Fruit fly (Drosophila melanogaster) ovary, adult (tissue): ENCODE data around the gene Polr3F.

Experiments
- CG17801 ChIP-seq: fragments of 200-800 bp; optimal IDR thresholded peaks from 2 replicates; lab custom pipeline; 2019; ENCODE audit warnings: missing biosample characterization, mild to moderate bottlenecking, missing genetic modification characterization, moderate library complexity; ENCODE audit not compliant: partially characterized antibody

Polr3F gene

DNA sequence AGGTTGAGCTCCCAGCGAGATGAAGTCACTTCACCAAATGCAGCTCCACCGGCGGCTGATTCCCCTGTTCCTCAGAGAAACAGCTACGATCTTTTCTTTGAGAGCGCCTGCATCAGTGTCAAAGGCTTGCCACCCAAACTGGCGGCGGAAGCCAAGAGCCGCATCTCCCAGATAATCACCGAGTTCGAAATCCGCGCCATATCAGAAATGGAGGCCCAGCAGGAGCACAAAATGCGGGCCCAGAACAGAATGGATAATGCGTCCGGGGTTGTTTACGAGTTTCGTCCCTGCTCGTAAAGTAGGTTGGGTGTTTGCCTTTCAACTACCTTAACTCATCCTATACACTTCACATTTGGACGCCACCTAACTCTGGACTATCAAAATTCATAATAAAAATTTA is 14.6 kb upstream of the Polr3F start, which contains the start of gene Gpdh3:
Gpdh3 (plus strand) TSS at position 301 of the 400 bp plus-strand sequence.
- TF ChIP-seq CG17801 (GFP tag; lab: Kevin White, UChicago): no peak

DNA sequence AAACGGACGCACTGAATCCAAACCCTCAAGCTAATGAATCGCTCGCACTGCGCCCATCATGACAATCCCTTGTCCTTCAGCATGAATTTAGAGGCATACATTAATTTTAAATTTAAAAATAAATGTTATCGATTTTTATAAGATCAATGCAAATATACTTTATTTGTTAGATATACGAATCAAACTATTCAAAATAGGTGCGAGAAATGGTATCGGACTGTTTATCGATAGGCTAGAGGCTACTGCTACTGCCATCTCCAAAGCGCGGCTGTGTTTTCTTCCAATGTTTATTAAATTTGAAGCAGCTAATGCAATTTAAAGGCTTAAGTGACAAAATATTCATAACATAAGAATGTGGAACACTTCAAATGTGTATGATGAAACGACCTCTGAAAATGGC is 13.9 kb upstream of the Polr3F start, which contains the start of gene CG43342:
CG43342 (plus strand) TSS at position 264 of the 400 bp plus-strand sequence.
- no peak for TF ChIP-seq CG17801 (GFP tag; lab: Kevin White, UChicago)

DNA sequence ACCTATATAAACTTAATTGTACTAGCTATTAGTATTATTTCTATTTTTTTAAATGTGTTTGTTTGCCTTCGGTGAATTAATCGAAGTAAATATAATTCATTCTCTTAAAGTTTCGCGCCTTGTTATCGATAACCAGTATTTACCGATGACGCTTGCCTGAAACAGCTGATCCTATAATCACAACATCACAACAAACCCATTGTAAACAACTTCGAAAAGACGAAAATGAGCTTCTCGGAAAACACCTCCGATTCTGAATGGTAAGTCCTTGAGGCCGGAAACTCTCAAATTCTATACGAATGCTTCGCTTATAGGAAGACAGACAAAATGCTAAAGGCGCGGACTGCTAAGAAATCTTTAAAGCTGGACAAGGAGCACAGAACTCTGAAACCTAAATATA is 12.8 kb upstream of the Polr3F start, which contains the start of gene CG34149:
CG34149 (plus strand) TSS at position 187 of the 400 bp plus-strand sequence.
- TF ChIP-seq CG17801 (GFP tag; lab: Kevin White, UChicago): no peak

DNA sequence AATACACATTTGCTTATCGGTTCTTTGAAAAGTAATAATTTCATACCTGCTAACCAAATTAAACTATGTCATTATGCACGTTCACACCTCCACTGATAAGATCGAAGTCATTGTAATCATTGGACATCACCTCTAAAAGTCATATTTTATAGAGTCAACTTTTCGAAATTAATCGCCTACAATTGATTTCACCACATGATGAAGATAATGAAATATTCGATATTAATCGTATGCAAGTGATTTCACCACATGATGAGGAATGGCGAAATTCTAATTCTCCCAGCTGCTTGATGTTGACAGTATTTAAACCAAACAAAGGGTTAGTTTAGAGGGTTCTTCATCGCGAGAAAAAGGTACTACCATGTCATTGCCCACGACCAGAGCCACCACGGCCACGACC is 8.5 kb upstream of the Polr3F start, which contains the start of gene CG18596:
CG18596 (plus strand) TSS at position 250 of the 400 bp plus-strand sequence.
- peak; percentile 44 for TF ChIP-seq CG17801 (GFP tag; lab: Kevin White, UChicago)

DNA sequence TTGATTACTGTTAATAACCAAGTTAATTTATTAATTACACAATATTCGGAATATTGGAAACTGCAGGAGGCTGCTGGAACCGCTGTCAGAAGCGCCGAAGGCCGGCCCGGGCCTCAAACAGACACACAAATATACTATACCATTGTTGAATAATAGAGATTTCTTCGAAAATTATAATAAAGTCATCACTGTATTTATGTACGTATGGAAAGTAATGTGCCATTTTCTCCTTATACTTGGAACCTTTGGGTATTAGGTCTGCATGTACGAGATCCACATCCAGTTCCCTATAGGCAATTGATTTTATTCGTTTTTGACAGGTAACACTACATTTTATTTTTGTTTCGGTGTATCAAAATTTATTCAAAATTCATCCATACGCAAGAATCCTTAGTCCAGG is 5.4 kb upstream of the Polr3F start, which contains the start of gene CG7069:
CG7069 (plus strand) TSS at position 301 of the 400 bp plus-strand sequence.
- TF ChIP-seq CG17801 (GFP tag; lab: Kevin White, UChicago): no peak

DNA sequence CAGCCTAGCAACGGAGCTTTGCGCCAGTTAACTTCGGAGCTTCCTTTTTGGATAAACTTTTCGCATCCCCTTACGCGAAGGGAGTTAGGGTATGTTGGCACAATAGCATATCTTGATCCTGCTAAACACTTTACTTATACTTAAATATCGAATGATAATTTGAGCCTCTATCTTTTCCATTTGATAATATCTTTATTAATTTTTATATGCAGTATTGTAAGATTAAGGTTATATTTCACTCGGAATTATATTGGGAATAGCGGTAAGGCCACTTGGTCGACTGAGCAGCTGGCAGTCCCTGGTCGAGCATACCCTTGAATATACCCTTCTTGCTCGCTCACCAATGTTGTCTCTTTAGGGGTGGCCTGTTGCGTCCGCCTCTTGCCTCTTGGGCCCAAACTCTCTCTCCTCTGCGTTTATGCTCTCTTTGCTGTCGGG is 1.6 kb upstream of the Polr3F start:
- no peak for TF ChIP-seq CG17801 (GFP tag; lab: Kevin White, UChicago)

DNA sequence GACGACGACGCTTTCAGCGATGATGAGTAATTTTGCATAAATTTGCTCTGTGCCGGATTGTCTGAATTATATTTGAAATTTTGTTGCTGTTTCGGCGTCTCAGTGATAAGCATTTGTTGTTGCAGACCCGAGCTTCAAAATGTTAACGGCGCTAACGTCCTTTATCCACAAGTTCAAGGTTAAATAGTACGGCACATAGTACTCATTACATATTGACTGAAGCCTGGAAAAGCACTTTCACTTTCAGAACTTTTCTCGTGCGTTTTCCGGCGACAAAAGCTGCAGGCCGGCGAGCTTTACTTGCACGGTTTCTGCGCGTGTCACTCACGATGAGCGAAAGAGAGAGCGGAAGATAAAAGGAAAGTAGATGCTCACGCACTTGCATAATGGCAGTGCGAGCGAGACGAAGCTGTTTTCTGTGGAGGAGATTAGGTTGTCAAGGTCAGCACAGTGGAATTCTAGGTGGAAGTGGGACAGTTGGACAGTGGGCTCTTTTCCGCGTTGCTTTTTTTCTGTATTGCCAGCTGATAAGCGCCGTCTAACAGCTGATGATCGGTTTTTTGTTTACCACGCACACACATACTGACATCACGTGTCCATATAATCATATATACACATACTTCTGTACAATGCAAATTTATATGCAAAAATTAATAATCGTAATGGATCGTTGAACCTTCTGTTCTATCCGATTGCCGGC is 1.1 kb upstream of the Polr3F start:
- no peak for TF ChIP-seq CG17801 (GFP tag; lab: Kevin White, UChicago)

DNA sequence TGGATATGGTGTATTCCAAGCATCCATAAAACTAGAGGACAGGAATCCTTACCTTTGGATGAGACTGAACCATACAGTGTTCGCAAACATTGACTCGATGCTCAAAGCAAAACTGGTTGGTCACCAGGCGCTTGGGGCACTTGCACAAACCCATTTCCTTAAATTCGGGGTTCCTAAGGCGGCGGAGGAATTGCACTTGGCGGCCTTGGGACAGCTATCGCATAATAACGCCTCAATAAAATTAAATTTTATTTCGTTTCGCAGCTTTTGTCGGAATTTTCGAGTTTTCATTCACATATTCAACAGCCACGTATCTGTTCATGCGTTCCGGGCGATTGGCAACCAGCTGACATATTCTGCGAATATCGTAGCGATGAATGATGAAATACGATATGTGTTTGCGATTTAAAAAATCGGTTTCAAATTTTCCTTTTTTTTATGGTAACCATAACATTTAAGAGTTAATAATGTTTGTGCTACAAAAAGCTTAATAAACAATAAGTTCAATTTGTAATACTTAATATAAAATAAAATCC is 1.4 kb downstream of the Polr3F start, which contains the start of gene CG5382:
CG5382 (minus strand) TSS at position 324 of the 536 bp plus-strand sequence.
- TF ChIP-seq CG17801 (GFP tag; lab: Kevin White, UChicago): peak; percentile 26

DNA sequence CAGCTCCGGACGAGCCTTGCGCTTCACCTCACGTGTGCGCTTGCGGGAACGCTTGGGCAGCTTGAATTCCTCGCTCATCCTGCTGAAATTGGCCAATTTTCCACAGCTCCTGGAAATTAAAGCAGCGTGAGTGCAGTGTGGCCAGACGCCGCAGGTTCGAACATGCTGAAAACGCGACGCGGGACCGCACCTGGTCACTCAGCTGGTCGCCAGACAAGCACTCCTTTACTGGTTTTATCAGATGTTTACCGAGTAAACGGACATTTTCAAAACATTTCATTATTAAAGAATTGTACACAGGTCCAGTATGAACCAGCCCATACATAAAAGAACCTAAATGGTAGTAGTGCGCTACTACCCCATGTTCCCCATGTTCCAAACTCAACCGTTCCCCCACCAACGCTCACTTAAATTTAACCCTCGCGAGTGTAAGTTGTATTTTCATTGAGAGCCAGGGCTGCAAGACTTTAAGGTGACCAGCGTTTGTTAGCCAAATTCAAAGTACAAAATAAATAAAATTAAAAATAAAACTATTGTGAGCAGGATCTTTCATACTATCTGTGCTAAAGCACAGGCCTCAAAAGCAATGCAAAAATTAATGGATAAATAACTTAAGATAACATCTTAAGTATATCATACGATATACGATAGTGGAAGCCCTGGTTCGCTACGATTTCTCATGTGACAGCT is 4.8 kb downstream of the Polr3F start, which contains the start of the genes JMJD6, CG7071 and Muted:
JMJD6 (minus strand) TSS at position 154 of the 690 bp plus-strand sequence.
CG7071 (plus strand) TSS at position 403 of the 690 bp plus-strand sequence.
Muted (plus strand) TSS at position 403 of the 690 bp plus-strand sequence.
- TF ChIP-seq CG17801 (GFP tag; lab: Kevin White, UChicago): peak; percentile 82

DNA sequence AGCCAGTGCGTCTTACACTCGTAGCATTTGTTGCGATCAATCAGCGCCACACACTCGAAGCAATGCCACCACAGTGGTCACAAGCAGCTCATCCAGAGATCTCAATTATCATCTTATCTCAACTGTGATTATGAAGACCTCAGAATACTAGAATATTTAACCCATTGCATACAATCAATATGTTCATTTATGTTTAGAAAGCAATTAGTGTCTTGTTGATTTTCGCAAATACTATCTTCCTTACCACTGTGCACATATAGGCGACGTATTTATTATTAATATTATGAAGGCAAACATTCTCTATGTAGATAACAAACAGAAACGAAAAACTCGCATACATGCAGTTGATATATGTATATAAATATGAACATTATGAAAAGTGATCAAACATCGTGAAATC is 8.4 kb downstream of the Polr3F start:
- no peak for TF ChIP-seq CG17801 (GFP tag; lab: Kevin White, UChicago)

DNA sequence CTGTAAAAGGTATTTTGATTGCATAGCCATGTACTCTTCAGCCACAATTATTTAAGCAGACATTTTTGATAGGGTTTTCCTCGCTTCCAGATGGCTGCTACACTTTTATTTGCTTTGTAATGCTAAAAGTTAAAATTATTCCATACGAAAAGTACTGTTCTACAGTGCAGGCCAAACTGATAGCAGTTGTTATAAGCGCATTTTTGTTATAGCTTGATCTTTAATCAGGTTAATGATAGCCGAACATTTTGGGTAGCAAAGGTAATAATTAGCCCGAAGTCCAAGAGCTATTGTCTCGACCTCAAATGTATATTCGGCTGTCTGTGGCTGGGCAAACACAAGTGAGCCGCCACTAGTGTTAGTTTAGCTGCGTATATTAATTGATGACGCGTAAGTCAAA is 9.2 kb downstream of the Polr3F start:
- TF ChIP-seq CG17801 (GFP tag; lab: Kevin White, UChicago): no peak

DNA sequence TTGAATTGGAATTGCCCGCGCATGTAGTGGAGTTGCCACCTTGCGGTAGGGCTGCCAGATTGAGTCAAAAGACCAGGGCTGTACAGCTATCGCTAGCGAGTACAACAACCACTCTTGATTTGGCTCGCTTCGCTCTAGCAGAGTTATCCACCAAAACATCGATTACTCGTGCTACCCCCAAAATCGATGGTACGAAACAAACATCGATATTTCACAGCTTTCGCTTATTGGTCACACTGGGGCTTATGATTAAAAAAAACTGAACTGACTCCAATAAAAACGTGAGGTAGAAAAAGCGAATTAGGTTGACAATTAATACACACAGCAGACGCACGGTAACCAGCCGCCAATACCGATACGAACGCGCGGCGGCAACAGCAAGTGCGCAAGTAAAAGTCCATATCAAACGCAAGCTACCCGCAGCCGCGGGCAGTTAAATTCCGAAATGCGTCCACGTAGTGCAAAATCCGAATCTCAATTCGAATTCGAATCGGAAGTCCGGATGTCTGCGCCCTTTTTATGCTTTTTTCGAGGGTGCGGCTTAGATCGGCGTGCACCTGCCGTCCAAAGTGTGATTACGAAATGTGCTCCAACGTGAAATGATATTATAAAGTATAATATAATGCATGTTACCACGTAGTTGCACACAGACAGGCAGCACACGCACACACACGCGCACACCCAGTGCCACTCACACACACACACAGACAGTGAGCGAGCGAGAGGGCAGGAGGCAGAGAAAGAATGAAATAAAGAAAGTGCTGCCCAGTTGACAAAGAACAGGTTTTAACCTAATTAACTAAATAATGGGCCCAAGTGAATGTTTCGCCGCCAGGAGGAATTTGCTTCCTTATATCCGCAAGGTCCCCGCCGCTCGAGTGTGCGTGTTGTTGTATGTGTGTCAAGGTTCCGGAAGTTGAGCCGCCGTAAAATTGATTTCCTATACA is 10.4 kb downstream of the Polr3F start, which contains the start of gene Sar1:
Sar1 (plus strand) TSS at position 222 of the 947 bp plus-strand sequence.
- peak; percentile 14 for TF ChIP-seq CG17801 (GFP tag; lab: Kevin White, UChicago)

DNA sequence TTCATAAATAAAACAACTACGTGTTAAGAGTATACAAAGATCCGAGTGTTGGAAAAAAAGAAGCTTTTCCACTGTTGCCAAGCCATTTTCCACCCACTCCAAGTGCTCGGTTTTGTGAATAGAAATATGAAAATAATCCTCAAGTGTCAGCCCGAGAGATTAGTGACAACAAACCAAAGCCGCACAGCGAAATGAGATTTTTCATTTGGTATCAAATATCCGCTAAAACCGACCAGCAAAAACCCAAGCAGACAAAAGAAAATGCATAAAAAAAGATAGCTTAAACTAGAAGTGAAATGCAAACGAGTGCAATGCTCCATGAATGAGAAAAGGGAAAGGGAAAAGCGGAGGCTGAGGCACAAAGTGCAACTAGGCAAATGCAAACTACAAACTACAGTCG is 15.8 kb downstream of the Polr3F start, which contains the start of gene rdhB:
rdhB (plus strand) TSS at position 301 of the 400 bp plus-strand sequence.
- TF ChIP-seq CG17801 (GFP tag; lab: Kevin White, UChicago): no peak

DNA sequence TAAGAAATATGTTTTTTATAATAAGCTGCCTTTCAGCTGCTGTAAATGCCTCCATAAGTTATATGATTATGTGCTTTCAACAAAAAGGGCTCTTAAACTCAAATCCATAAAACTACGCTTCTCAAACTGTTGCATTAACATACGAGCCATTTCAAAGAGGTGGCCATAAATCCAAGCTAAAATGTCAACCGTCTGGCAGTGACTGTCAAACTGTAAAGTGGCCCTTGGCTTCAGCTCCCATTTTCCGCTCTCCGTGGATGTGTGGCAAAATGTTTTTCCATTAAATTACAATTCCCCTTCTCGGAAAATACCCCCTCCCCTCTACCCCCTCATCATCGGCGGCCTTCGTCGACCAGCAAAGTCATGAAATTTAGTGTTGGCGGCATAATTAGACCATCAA is 24.5 kb downstream of the Polr3F start:
- TF ChIP-seq CG17801 (GFP tag; lab: Kevin White, UChicago): no peak
